Worm (Caenorhabditis elegans): ENCODE results near the gene str-135.

The str-135 gene

ce11 chrV:8269878-8270277, 10.8 kb downstream of the str-135 start:
- TF ChIP-seq nhr-47 (tag; optimal IDR thresholded peaks at IDR 0.05) (no peak), ceh-63 (GFP tag; optimal IDR thresholded peaks at IDR 0.05) (no peak), fkh-10 (GFP tag; optimal IDR thresholded peaks at IDR 0.05) (no peak), vab-15 (tag; optimal IDR thresholded peaks at IDR 0.05) (no peak), elt-2 (tag; optimal IDR thresholded peaks at IDR 0.05) (peak; percentile 97), nhr-77 (tag; optimal IDR thresholded peaks at IDR 0.05) (no peak), nhr-90 (tag; optimal IDR thresholded peaks at IDR 0.05; ENCODE audit: poor library complexity) (peak; percentile 12), fkh-8 (tag; optimal IDR thresholded peaks at IDR 0.05) (no peak), lin-35 (GFP tag; optimal IDR thresholded peaks at IDR 0.05) (peak in 1 of 2 experiments; percentile 6), nhr-20 (tag; optimal IDR thresholded peaks at IDR 0.05) (peak; percentile 23), lin-15B (tag; optimal IDR thresholded peaks at IDR 0.05) (no peak), nhr-71 (tag; optimal IDR thresholded peaks at IDR 0.05) (peak; percentile 13), ceh-88 (GFP tag; IDR thresholded peaks at IDR 0.05) (no peak), C34B4.2 (tag; optimal IDR thresholded peaks at IDR 0.05) (no peak), ets-5 (GFP tag; IDR thresholded peaks at IDR 0.05) (no peak), lin-14 (GFP tag; optimal IDR thresholded peaks at IDR 0.05) (no peak), sptf-1 (tag; optimal IDR thresholded peaks at IDR 0.05) (no peak), zag-1 (tag; optimal IDR thresholded peaks at IDR 0.05) (no peak)

DNA sequence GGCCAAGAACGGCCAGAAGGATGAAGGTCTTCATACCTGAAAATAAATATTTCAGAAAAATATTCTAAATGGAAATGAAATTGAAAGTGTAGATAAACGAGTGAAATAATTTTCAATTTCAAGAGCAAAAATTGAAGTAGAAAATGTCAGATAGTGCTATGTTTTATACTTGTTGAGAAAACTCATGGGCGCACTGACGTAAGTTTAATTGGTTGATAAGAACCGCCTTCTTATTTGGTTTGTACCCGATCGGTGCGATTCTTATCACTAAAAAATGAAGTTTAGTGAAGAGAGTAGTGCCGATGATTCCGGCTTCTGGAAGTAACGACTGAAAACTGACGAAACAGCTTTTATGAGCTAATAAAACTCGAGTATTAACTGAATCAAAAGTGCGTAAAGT, 11.8 kb downstream of the str-135 start, which contains the start of the genes asp-6 and asp-12:
Gene asp-6, minus strand, starts transcription at position 36 of the 400 bp plus-strand sequence.
Gene asp-12, plus strand, starts transcription at position 309 of the 400 bp plus-strand sequence.
- TF ChIP-seq ama-1 (optimal IDR thresholded peaks at IDR 0.05) (no peak), nhr-20 (tag; optimal IDR thresholded peaks at IDR 0.05) (no peak), aha-1 (tag; optimal IDR thresholded peaks at IDR 0.05) (no peak), ceh-90 (tag; optimal IDR thresholded peaks at IDR 0.05) (no peak), pax-3 (tag; optimal IDR thresholded peaks at IDR 0.05) (no peak), lin-14 (GFP tag; optimal IDR thresholded peaks at IDR 0.05) (no peak), elt-2 (tag; optimal IDR thresholded peaks at IDR 0.05) (peak; percentile 86), alr-1 (tag; optimal IDR thresholded peaks at IDR 0.05; ENCODE audit: borderline replicate concordance) (no peak), rnt-1 (tag; optimal IDR thresholded peaks at IDR 0.05) (no peak), ces-1 (GFP tag; optimal IDR thresholded peaks at IDR 0.05) (no peak), lin-35 (GFP tag; optimal IDR thresholded peaks at IDR 0.05) (peak in 1 of 2 experiments; percentile 8), unc-86 (tag; optimal IDR thresholded peaks at IDR 0.05) (no peak), fkh-10 (GFP tag; optimal IDR thresholded peaks at IDR 0.05) (no peak), dsc-1 (tag; optimal IDR thresholded peaks at IDR 0.05) (no peak), xbp-1 (tag; optimal IDR thresholded peaks at IDR 0.05) (no peak), mep-1 (tag; optimal IDR thresholded peaks at IDR 0.05) (no peak), ceh-63 (GFP tag; optimal IDR thresholded peaks at IDR 0.05) (no peak), swsn-7 (tag; optimal IDR thresholded peaks at IDR 0.05) (no peak), egl-27 (tag; optimal IDR thresholded peaks at IDR 0.05) (no peak), unc-30 (tag; optimal IDR thresholded peaks at IDR 0.05) (no peak), sox-4 (tag; optimal IDR thresholded peaks at IDR 0.05) (no peak), efl-1 (optimal IDR thresholded peaks at IDR 0.05) (no peak), efl-1 (GFP tag; optimal IDR thresholded peaks at IDR 0.05 in 1 of 2) (peak in 1 of 2 experiments; percentile 74), F16B12.6 (tag; optimal IDR thresholded peaks at IDR 0.05) (no peak), nhr-47 (tag; optimal IDR thresholded peaks at IDR 0.05) (no peak), lsy-2 (tag; optimal IDR thresholded peaks at IDR 0.05) (no peak)

- TF ChIP-seq elt-2 (tag; optimal IDR thresholded peaks at IDR 0.05) = peak; percentile 95
- peak; percentile 64 for TF ChIP-seq aly-2 (tag; optimal IDR thresholded peaks at IDR 0.05)
- TF ChIP-seq blmp-1 (tag; optimal IDR thresholded peaks at IDR 0.05) = no peak
- peak in 1 of 2 experiments; percentile 31 for TF ChIP-seq lin-35 (GFP tag; optimal IDR thresholded peaks at IDR 0.05)
- TF ChIP-seq unc-86 (tag; optimal IDR thresholded peaks at IDR 0.05) = no peak
- TF ChIP-seq egl-27 (tag; optimal IDR thresholded peaks at IDR 0.05) = no peak
- no peak for TF ChIP-seq ceh-90 (tag; optimal IDR thresholded peaks at IDR 0.05)
- no peak for TF ChIP-seq pax-3 (tag; optimal IDR thresholded peaks at IDR 0.05)
- TF ChIP-seq jun-1 (tag; optimal IDR thresholded peaks at IDR 0.05) = peak; percentile 13
- TF ChIP-seq tlp-1 (tag; optimal IDR thresholded peaks at IDR 0.05) = peak; percentile 87
- TF ChIP-seq pag-3 (tag; optimal IDR thresholded peaks at IDR 0.05; ENCODE audit: borderline replicate concordance, insufficient read depth) = no peak
Observed at ce11 chrV:8267275-8267674, 13.4 kb downstream of the str-135 start.

All from whole organism, L1 larva.